Worm (Caenorhabditis elegans) whole organism, L3 larva: ENCODE measurements around the gene col-98.

Experiments used
- R02D3.7 ChIP-seq: fragments of 150-350 bp; optimal IDR thresholded peaks from 2 replicates; lab custom pipeline; 2014; ENCODE audit warnings: missing biosample characterization, missing genetic modification characterization
- ZK546.5 ChIP-seq: sonication (generic microtip); optimal IDR thresholded peaks from 2 replicates; lab custom pipeline; 2017; ENCODE audit warnings: missing biosample characterization, missing genetic modification characterization
- aly-2 ChIP-seq: fragments of 150-350 bp; optimal IDR thresholded peaks from 2 replicates; lab custom pipeline; 2014; ENCODE audit warnings: missing biosample characterization, missing genetic modification characterization
- ama-1 ChIP-seq: fragments of 150-350 bp; optimal IDR thresholded peaks from 2 replicates; lab custom pipeline; 2018
- ceh-16 ChIP-seq: sonication (generic microtip); optimal IDR thresholded peaks from 2 replicates; lab custom pipeline; 2017; ENCODE audit warnings: missing biosample characterization, missing genetic modification characterization
- ceh-28 ChIP-seq: fragments of 150-350 bp; optimal IDR thresholded peaks from 2 replicates; lab custom pipeline; 2014; ENCODE audit warnings: missing biosample characterization, missing genetic modification reagents, missing genetic modification characterization
- ceh-82 ChIP-seq: fragments of 150-350 bp; optimal IDR thresholded peaks from 2 replicates; lab custom pipeline; 2014; ENCODE audit warnings: missing biosample characterization, missing genetic modification characterization
- ceh-9 ChIP-seq: sonication (generic microtip); optimal IDR thresholded peaks from 2 replicates; lab custom pipeline; 2018; ENCODE audit warnings: missing biosample characterization, missing genetic modification characterization
- daf-12 ChIP-seq: fragments of 150-350 bp; optimal IDR thresholded peaks from 2 replicates; lab custom pipeline; 2014; ENCODE audit warnings: missing biosample characterization, missing genetic modification reagents, missing genetic modification characterization
- egl-27 ChIP-seq: sonication (generic microtip); optimal IDR thresholded peaks from 4 replicates; lab custom pipeline; 2017; ENCODE audit warnings: missing biosample characterization, missing genetic modification reagents, missing genetic modification characterization
- elt-1 ChIP-seq: fragments of 150-350 bp; optimal IDR thresholded peaks from 2 replicates; lab custom pipeline; 2014; ENCODE audit warnings: missing biosample characterization, missing genetic modification characterization
- elt-2 ChIP-seq: sonication (generic microtip); optimal IDR thresholded peaks from 2 replicates; lab custom pipeline; 2016; ENCODE audit warnings: missing genetic modification reagents, mild to moderate bottlenecking, missing genetic modification characterization, missing compliant biosample characterization
- elt-3 ChIP-seq, 3 experiments: fragments of 150-350 bp in 1 of 3; sonication (generic microtip) in 2 of 3; optimal IDR thresholded peaks; 2 replicates in 2 of 3; 4 replicates in 1 of 3; lab custom pipeline; 2014 to 2017; ENCODE audit warnings: missing biosample characterization in 3 of 3, missing genetic modification characterization in 3 of 3
- eor-1 ChIP-seq, 2 experiments: fragments of 150-350 bp; optimal IDR thresholded peaks; 2 replicates each; lab custom pipeline; 2014 to 2018; ENCODE audit warnings: missing biosample characterization in 2 of 2, missing genetic modification characterization in 2 of 2
- fkh-10 ChIP-seq: sonication (generic microtip); optimal IDR thresholded peaks from 2 replicates; lab custom pipeline; 2017; ENCODE audit warnings: missing biosample characterization, missing genetic modification reagents, missing genetic modification characterization
- fkh-2 ChIP-seq: fragments of 150-350 bp; optimal IDR thresholded peaks from 2 replicates; lab custom pipeline; 2014; ENCODE audit warnings: missing biosample characterization, missing genetic modification reagents, missing genetic modification characterization
- fos-1 ChIP-seq: fragments of 150-350 bp; optimal IDR thresholded peaks from 2 replicates; lab custom pipeline; 2014; ENCODE audit warnings: missing biosample characterization, missing genetic modification characterization
- hmg-11 ChIP-seq: sonication (generic microtip); optimal IDR thresholded peaks from 2 replicates; lab custom pipeline; 2016; ENCODE audit warnings: missing genetic modification characterization, missing compliant biosample characterization
- jun-1 ChIP-seq: fragments of 150-350 bp; optimal IDR thresholded peaks from 2 replicates; lab custom pipeline; 2014; ENCODE audit warnings: missing biosample characterization, missing genetic modification reagents, missing genetic modification characterization
- lin-15B ChIP-seq: fragments of 150-350 bp; optimal IDR thresholded peaks from 2 replicates; lab custom pipeline; 2014; ENCODE audit warnings: missing biosample characterization, missing genetic modification characterization
- lin-39 ChIP-seq: fragments of 150-350 bp; optimal IDR thresholded peaks from 2 replicates; lab custom pipeline; 2018; ENCODE audit warnings: missing biosample characterization, missing genetic modification reagents, missing genetic modification characterization
- lsy-12 ChIP-seq: sonication (generic microtip); optimal IDR thresholded peaks from 2 replicates; lab custom pipeline; 2016; ENCODE audit warnings: mild to moderate bottlenecking, missing genetic modification characterization, missing compliant biosample characterization
- mdl-1 ChIP-seq: fragments of 150-350 bp; optimal IDR thresholded peaks from 2 replicates; lab custom pipeline; 2014; ENCODE audit warnings: missing biosample characterization, missing genetic modification characterization
- nfya-1 ChIP-seq: sonication (generic microtip); optimal IDR thresholded peaks from 2 replicates; lab custom pipeline; 2017; ENCODE audit warnings: missing genetic modification characterization, mild to moderate bottlenecking, missing compliant biosample characterization, antibody characterized with exemption, moderate library complexity; ENCODE audit not compliant: insufficient read depth
- nhr-11 ChIP-seq: fragments of 150-350 bp; optimal IDR thresholded peaks from 2 replicates; lab custom pipeline; 2014; ENCODE audit warnings: missing biosample characterization, missing genetic modification characterization
- nhr-12 ChIP-seq: fragments of 150-350 bp; optimal IDR thresholded peaks from 2 replicates; lab custom pipeline; 2014; ENCODE audit warnings: missing biosample characterization, missing genetic modification characterization
- nhr-23 ChIP-seq: fragments of 150-350 bp; optimal IDR thresholded peaks from 2 replicates; lab custom pipeline; 2014; ENCODE audit warnings: missing biosample characterization, missing genetic modification reagents, missing genetic modification characterization
- nhr-237 ChIP-seq: fragments of 150-350 bp; optimal IDR thresholded peaks from 2 replicates; lab custom pipeline; 2014; ENCODE audit warnings: missing biosample characterization, missing genetic modification characterization
- nhr-25 ChIP-seq: sonication (generic microtip); optimal IDR thresholded peaks from 2 replicates; lab custom pipeline; 2017; ENCODE audit warnings: missing biosample characterization, missing genetic modification characterization
- nhr-28 ChIP-seq: fragments of 150-350 bp; optimal IDR thresholded peaks from 2 replicates; lab custom pipeline; 2014; ENCODE audit warnings: missing biosample characterization, missing genetic modification characterization
- nhr-67 ChIP-seq: fragments of 150-350 bp; optimal IDR thresholded peaks from 2 replicates; lab custom pipeline; 2014; ENCODE audit warnings: missing biosample characterization, missing genetic modification characterization
- nhr-76 ChIP-seq: fragments of 150-350 bp; sonication (generic microtip); optimal IDR thresholded peaks from 5 replicates; lab custom pipeline; 2014; ENCODE audit warnings: missing biosample characterization, missing genetic modification characterization
- pha-4 ChIP-seq: fragments of 150-350 bp; optimal IDR thresholded peaks from 2 replicates; lab custom pipeline; 2014; ENCODE audit warnings: missing biosample characterization, missing genetic modification reagents, missing genetic modification characterization
- pqm-1 ChIP-seq: fragments of 150-350 bp; optimal IDR thresholded peaks from 2 replicates; lab custom pipeline; 2017; ENCODE audit warnings: missing biosample characterization, missing genetic modification characterization, inconsistent platforms
- sea-2 ChIP-seq: fragments of 150-350 bp; sonication (generic microtip); optimal IDR thresholded peaks from 4 replicates; lab custom pipeline; 2014; ENCODE audit warnings: missing biosample characterization, missing genetic modification reagents, missing genetic modification characterization
- snpc-4 ChIP-seq: fragments of 150-350 bp; optimal IDR thresholded peaks from 2 replicates; lab custom pipeline; 2014; ENCODE audit warnings: missing biosample characterization, missing genetic modification characterization
- tbx-2 ChIP-seq: sonication (generic microtip); optimal IDR thresholded peaks from 2 replicates; lab custom pipeline; 2016; ENCODE audit warnings: mild to moderate bottlenecking, missing genetic modification characterization, missing compliant biosample characterization
- unc-39 ChIP-seq: sonication (generic microtip); optimal IDR thresholded peaks from 4 replicates; lab custom pipeline; 2017; ENCODE audit warnings: missing biosample characterization, missing genetic modification characterization
- unc-62 ChIP-seq: fragments of 150-350 bp; sonication (generic microtip); optimal IDR thresholded peaks from 4 replicates; lab custom pipeline; 2014; ENCODE audit warnings: missing biosample characterization, missing genetic modification reagents, missing genetic modification characterization
- zag-1 ChIP-seq: fragments of 150-350 bp; optimal IDR thresholded peaks from 2 replicates; lab custom pipeline; 2014; ENCODE audit warnings: missing biosample characterization, missing genetic modification characterization
- ztf-11 ChIP-seq: fragments of 150-350 bp; optimal IDR thresholded peaks from 2 replicates; lab custom pipeline; 2014; ENCODE audit warnings: missing biosample characterization, missing genetic modification characterization
- ztf-4 ChIP-seq: fragments of 150-350 bp; optimal IDR thresholded peaks from 2 replicates; lab custom pipeline; 2014; ENCODE audit warnings: missing biosample characterization, missing genetic modification characterization

col-98 gene

DNA sequence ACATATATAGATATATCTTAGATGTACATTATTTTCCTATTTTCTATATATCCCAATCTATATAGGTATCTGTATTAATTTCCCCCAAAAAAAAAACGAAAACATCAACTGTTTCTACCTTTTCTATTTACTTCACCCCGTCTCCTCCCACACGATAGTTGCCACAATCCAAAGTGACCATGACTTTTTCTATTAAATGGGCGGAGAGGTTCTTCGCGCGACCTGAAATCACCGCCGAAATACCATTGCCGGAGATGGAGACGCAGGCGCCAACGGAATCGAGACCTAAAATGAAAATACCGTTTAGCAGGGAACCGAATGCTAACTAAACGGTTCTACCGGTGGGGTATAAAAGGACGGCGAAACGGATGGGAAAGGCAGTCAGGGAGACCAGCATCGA lies at the start of gene col-98:
col-98 (plus strand) TSS at position 390 of the 400 bp plus-strand sequence.
- TF ChIP-seq egl-27 (tag; lab: Kevin White, UChicago) (no peak), nhr-23 (tag; lab: Kevin White, UChicago) (peak; percentile 41)

DNA sequence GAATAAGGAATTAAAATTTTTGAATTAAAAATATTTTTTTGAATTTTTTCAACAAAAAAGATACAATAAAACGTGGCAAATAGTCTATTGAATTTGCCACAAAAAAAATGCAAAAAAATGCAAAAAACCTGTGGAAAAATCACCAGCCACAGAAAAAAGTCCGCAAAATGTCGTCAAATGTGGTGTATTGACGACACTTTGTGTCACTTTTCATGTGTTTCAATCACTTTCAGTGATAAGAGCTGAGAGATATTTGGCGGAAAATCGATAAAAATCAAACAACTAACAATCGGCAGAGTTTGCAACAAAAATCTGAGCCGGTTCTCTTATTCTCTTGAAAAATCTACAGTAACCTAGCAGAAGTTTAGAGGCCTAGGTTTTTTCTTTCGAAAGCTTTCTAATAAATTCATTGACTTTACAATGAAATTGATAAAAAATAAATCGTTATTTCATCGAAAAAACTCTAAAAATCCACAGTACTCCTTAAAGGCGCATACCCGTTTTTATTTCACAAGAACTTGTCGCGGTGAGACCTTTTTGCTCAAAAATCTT lies 46.9 kb upstream of the col-98 start:
- TF ChIP-seq elt-1 (tag; lab: Kevin White, UChicago) (no peak), nhr-11 (tag; lab: Kevin White, UChicago) (no peak), snpc-4 (no peak), ceh-16 (tag; lab: Kevin White, UChicago) (no peak), ceh-82 (tag; lab: Kevin White, UChicago) (no peak), elt-2 (peak; percentile 39), eor-1 (tag; optimal IDR thresholded peaks at IDR 0.05; lab: Kevin White, UChicago) (no peak), ztf-11 (tag; lab: Kevin White, UChicago) (no peak), hmg-11 (tag; lab: Kevin White, UChicago) (peak; percentile 53), nfya-1 (tag; lab: Kevin White, UChicago) (peak; percentile 47), pha-4 (tag; lab: Kevin White, UChicago) (peak; percentile 57), ceh-28 (tag; lab: Kevin White, UChicago) (peak; percentile 63), lin-15B (tag; lab: Kevin White, UChicago) (peak; percentile 39), pqm-1 (tag; lab: Kevin White, UChicago) (peak; percentile 19), fkh-2 (no peak), nhr-237 (no peak)

DNA sequence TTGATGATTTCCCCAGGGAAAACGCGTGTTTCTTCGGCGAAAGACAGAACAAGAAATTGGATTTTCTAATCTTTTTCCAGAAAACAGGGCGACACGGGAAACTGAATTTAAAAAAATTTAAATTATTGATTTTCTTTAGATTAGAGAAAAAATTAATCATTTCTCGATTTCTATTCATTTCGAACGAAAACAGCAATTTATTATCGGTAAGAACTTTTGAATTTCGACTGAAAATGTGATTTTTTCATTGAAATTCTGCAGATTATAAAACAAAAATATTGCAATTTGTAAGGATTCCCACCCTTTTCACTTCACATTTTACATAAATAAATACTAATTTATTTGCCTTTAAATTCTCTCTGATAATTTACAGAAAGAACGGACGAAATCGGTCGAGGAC lies 46.4 kb upstream of the col-98 start, which contains the start of gene bckd-1A:
bckd-1A (minus strand) TSS at position 101 of the 400 bp plus-strand sequence.
- no peak for TF ChIP-seq ama-1
- no peak for TF ChIP-seq R02D3.7 (tag; lab: Kevin White, UChicago)
- TF ChIP-seq unc-62 (GFP tag; lab: Kevin White, UChicago) = no peak
- no peak for TF ChIP-seq sea-2 (GFP tag; lab: Kevin White, UChicago)
- TF ChIP-seq nhr-11 (tag; lab: Kevin White, UChicago) = no peak
- TF ChIP-seq elt-1 (tag; lab: Kevin White, UChicago) = no peak
- no peak for TF ChIP-seq mdl-1 (tag; lab: Kevin White, UChicago)
- TF ChIP-seq nhr-237 = no peak
- TF ChIP-seq zag-1 (tag; lab: Kevin White, UChicago) = no peak
- TF ChIP-seq fos-1 (tag; lab: Kevin White, UChicago) = no peak

DNA sequence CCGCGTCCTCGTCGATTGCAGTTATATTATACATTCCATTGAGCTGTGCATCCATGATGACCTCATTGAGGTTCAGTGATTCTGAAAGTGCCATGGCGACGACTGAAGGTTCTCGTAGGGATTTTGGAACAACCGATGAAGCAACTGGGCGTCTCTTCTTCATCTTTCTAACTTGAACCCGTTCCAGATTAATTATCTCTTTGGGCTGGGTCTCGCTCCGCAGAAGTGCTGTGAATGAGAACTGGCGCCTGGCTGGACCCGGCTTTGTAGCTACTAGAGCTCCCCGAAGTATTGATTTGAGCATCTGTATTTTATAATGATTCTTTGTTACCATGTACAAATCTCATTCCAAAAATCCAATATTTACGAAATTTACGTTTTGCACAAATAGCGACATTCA lies 41.2 kb upstream of the col-98 start, which contains the start of gene ZK1010.2:
ZK1010.2 (minus strand) TSS at position 304 of the 400 bp plus-strand sequence.
- TF ChIP-seq lin-15B (tag; lab: Kevin White, UChicago) = no peak
- peak; percentile 16 for TF ChIP-seq lsy-12

DNA sequence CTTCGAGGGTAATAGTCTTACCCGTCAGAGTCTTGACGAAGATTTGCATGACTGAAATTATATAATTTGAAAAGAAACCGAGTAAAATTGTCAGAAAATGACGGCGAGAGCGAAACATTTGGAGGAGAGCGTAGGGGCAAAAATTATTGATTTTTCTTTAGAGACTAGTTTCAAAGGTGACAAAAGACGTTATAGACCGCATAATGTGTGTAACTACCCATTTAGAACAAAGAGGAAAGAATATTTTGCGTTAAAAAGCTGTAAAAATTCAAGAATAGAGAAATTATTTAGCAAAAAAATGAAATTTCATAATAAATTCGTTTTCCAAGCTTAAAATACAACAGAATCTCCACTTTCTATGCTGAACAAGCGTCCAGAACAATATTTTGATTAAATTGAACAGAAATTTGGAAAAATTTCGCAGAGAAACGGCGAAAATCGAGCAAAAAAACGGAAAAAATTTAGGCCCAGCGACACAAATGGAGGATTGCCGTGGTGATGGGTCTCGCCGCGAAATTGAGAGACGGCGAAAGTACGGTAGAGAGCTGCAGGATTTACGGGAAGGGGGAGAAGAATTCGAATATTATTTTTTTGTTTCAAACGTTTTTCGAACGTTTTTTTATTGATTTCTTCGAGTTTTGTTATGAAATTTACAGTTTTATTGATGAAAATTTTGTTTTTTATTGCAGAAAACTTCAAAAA lies 40.2 kb upstream of the col-98 start, which contains the start of the genes ubq-2 and frg-1:
ubq-2 (minus strand) TSS at position 51 of the 702 bp plus-strand sequence.
frg-1 (plus strand) TSS at position 690 of the 702 bp plus-strand sequence.
- TF ChIP-seq mdl-1 (tag; lab: Kevin White, UChicago) (no peak), nhr-25 (tag; lab: Kevin White, UChicago) (peak; percentile 76), ceh-16 (tag; lab: Kevin White, UChicago) (no peak), jun-1 (tag; lab: Kevin White, UChicago) (peak; percentile 71), nhr-67 (no peak), tbx-2 (tag; lab: Kevin White, UChicago) (peak; percentile 62), unc-39 (no peak), snpc-4 (peak; percentile 11), aly-2 (tag; lab: Kevin White, UChicago) (no peak), fkh-2 (no peak), elt-3 (tag; optimal IDR thresholded peaks at IDR 0.05; lab: Kevin White, UChicago) (no peak), eor-1 (tag; optimal IDR thresholded peaks at IDR 0.05; lab: Kevin White, UChicago) (no peak), elt-2 (peak; percentile 56), nhr-237 (no peak), fos-1 (tag; lab: Kevin White, UChicago) (peak; percentile 13), ZK546.5 (tag; lab: Kevin White, UChicago) (peak; percentile 15), ceh-82 (tag; lab: Kevin White, UChicago) (no peak), ztf-4 (tag; lab: Kevin White, UChicago) (no peak), nhr-12 (tag; lab: Kevin White, UChicago) (no peak), nhr-76 (no peak), ceh-9 (no peak), nhr-11 (tag; lab: Kevin White, UChicago) (peak; percentile 53), unc-62 (GFP tag; lab: Kevin White, UChicago) (no peak), nhr-28 (tag; lab: Kevin White, UChicago) (no peak), lin-39 (peak; percentile 95), ztf-11 (tag; lab: Kevin White, UChicago) (no peak), sea-2 (GFP tag; lab: Kevin White, UChicago) (no peak), lsy-12 (peak; percentile 92), elt-1 (tag; lab: Kevin White, UChicago) (no peak), daf-12 (tag; lab: Kevin White, UChicago) (no peak), egl-27 (tag; lab: Kevin White, UChicago) (no peak), fkh-10 (GFP tag; lab: Kevin White, UChicago) (no peak)
